Worm (Caenorhabditis elegans): Measurements from ENCODE around the gene K10H10.10.

DNA sequence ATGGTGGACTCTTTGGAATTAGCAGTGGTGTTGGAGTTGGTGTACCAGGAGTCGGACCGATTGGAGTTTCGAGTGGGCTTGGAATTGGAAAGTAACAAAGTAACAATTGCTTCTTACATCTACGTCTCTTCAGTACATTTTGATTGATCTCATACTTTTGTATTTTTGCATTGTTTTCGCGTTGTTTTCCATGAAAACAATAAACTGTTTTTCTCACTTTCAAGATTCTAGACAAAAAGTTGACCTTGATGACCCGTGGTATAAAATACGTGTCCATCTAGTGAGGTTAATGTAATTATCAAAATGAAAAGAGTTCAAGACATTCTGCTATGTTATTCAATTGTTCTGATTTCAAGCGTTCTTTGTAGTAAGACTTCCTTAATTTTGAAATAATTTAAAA, 6.1 kb upstream of the K10H10.10 start, which contains the start of gene K10H10.5:
- no peak for TF ChIP-seq snpc-4 (tag; optimal IDR thresholded peaks at IDR 0.05)
- TF ChIP-seq nhr-237 (tag; optimal IDR thresholded peaks at IDR 0.05), result no peak
- no peak for TF ChIP-seq ceh-39 (tag; optimal IDR thresholded peaks at IDR 0.05)
- no peak for TF ChIP-seq cnd-1 (tag; optimal IDR thresholded peaks at IDR 0.05)

Measured in whole organism, mixed stage, embryonic.